Fruit fly (Drosophila melanogaster): ENCODE data around the gene CG8460.

DNA sequence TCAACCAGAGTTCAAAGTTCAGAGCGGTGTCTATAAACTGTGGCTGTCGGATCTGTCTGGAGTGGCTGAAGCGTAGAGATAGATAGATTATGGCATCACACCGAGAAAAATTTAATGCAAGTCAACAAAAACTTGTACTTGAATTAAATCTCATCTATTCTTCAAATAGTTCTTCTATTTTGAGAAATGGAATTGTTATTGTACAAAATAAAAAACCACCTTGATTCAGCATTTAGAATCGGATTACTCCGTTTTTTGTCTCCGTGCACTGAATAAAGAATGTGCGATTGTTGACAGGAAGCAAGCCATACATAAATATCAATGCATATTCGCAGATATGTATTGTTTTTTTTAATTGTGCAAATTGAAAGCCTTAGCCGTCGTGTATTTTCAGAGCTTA, 32.6 kb downstream of the CG8460 start:
- peak; percentile 76 for TF ChIP-seq fru (GFP tag; optimal IDR thresholded peaks at IDR 0.05)
- TF ChIP-seq OdsH (GFP tag; optimal IDR thresholded peaks at IDR 0.05) = peak; percentile 68
- TF ChIP-seq Abd-B (GFP tag; optimal IDR thresholded peaks at IDR 0.05) = no peak
- no peak for TF ChIP-seq Hr83 (GFP tag; optimal IDR thresholded peaks at IDR 0.05; ENCODE audit: poor library complexity, severe bottlenecking)
- no peak for TF ChIP-seq Hr78 (GFP tag; optimal IDR thresholded peaks at IDR 0.05)
- no peak for TF ChIP-seq dl (GFP tag; optimal IDR thresholded peaks at IDR 0.05; ENCODE audit: insufficient read depth in 1 of 2, partially characterized antibody in 2 of 2)
- peak; percentile 67 for TF ChIP-seq rgr (GFP tag; optimal IDR thresholded peaks at IDR 0.05)
- peak; percentile 50 for TF ChIP-seq psq (GFP tag; optimal IDR thresholded peaks at IDR 0.05)
- TF ChIP-seq pan (optimal IDR thresholded peaks at IDR 0.05) = no peak
